Worm (Caenorhabditis elegans): ENCODE measurements around the gene T02D1.4.

ce11 chrIV:17427423-17427822 is 27.9 kb downstream of the T02D1.4 start, which contains the start of gene C06A12.3:
- TF ChIP-seq him-1 (tag; optimal IDR thresholded peaks at IDR 0.05) (no peak), dao-5 (tag; optimal IDR thresholded peaks at IDR 0.05) (no peak)
